Worm (Caenorhabditis elegans) whole organism, young adult: ENCODE data around the gene ZC155.2.

Experiments used
- B0336.3 ChIP-seq: fragments of 200-800 bp; sonication (Bioruptor generic); IDR thresholded peaks from 2 replicates; pipeline ENCODE4 v1.3.6; 2022; ENCODE audit warnings: missing genetic modification characterization, missing compliant biosample characterization
- F10E7.11 ChIP-seq: sonication (generic microtip); optimal IDR thresholded peaks from 2 replicates; lab custom pipeline; 2017; ENCODE audit warnings: mild to moderate bottlenecking, missing genetic modification characterization, moderate library complexity, missing compliant biosample characterization
- F33H1.4 ChIP-seq: fragments of 200-800 bp; sonication (Bioruptor generic); IDR thresholded peaks from 2 replicates; pipeline ENCODE4 v1.3.6; 2022; ENCODE audit warnings: missing genetic modification reagents, missing genetic modification characterization, missing compliant biosample characterization
- F37B4.10 ChIP-seq: fragments of 200-800 bp; sonication (Bioruptor generic); IDR thresholded peaks from 2 replicates; pipeline ENCODE4 v1.3.6; 2022; ENCODE audit warnings: missing genetic modification characterization, missing compliant biosample characterization
- F39B2.1 ChIP-seq: fragments of 200-800 bp; sonication (Bioruptor generic); IDR thresholded peaks from 2 replicates; pipeline ENCODE4 v1.3.6; 2022; ENCODE audit warnings: missing genetic modification reagents, missing genetic modification characterization, missing compliant biosample characterization
- F52B5.7 ChIP-seq: sonication (generic microtip); optimal IDR thresholded peaks from 2 replicates; lab custom pipeline; 2016; ENCODE audit warnings: mild to moderate bottlenecking, missing genetic modification characterization, missing compliant biosample characterization
- F55B11.4 ChIP-seq: sonication (generic microtip); optimal IDR thresholded peaks from 2 replicates; lab custom pipeline; 2016; ENCODE audit warnings: missing compliant biosample characterization, missing genetic modification characterization, borderline replicate concordance; ENCODE audit not compliant: insufficient read depth
- F57C9.4 ChIP-seq: sonication (generic microtip); optimal IDR thresholded peaks from 2 replicates; lab custom pipeline; 2017; ENCODE audit warnings: mild to moderate bottlenecking, missing genetic modification characterization, missing compliant biosample characterization
- K11D2.4 ChIP-seq: fragments of 200-800 bp; sonication (Bioruptor generic); IDR thresholded peaks from 2 replicates; pipeline ENCODE4 v1.3.6; 2022; ENCODE audit warnings: missing genetic modification reagents, missing genetic modification characterization, missing compliant biosample characterization
- Y53G8AR.9 ChIP-seq: fragments of 200-800 bp; sonication (Bioruptor generic); conservative IDR thresholded peaks from 2 replicates; pipeline ENCODE4 v1.3.6; 2022; ENCODE audit warnings: missing genetic modification reagents, missing genetic modification characterization, missing compliant biosample characterization
- Y95B8A.8 ChIP-seq: fragments of 200-800 bp; sonication (Bioruptor generic); IDR thresholded peaks from 2 replicates; pipeline ENCODE4 v1.3.6; 2022; ENCODE audit warnings: missing genetic modification reagents, missing genetic modification characterization, missing compliant biosample characterization
- akir-1 ChIP-seq: fragments of 200-800 bp; sonication (Bioruptor generic); optimal IDR thresholded peaks from 2 replicates; lab custom pipeline; 2018; ENCODE audit warnings: mild to moderate bottlenecking, missing genetic modification characterization, moderate library complexity, missing compliant biosample characterization
- aptf-3 ChIP-seq: fragments of 200-800 bp; sonication (Bioruptor generic); IDR thresholded peaks from 2 replicates; pipeline ENCODE4 v1.3.6; 2022; ENCODE audit warnings: missing genetic modification characterization, missing compliant biosample characterization
- attf-3 ChIP-seq: fragments of 200-800 bp; sonication (Bioruptor generic); conservative IDR thresholded peaks from 2 replicates; pipeline ENCODE4 v1.3.6; 2022; ENCODE audit warnings: missing genetic modification reagents, missing genetic modification characterization, missing compliant biosample characterization
- attf-6 ChIP-seq: fragments of 200-800 bp; sonication (Bioruptor generic); IDR thresholded peaks from 2 replicates; pipeline ENCODE4 v1.3.6; 2022; ENCODE audit warnings: missing genetic modification reagents, missing genetic modification characterization, missing compliant biosample characterization
- cebp-1 ChIP-seq, 2 experiments: fragments of 200-800 bp in 1 of 2; sonication (Bioruptor generic) in 1 of 2; sonication (generic microtip) in 1 of 2; IDR thresholded peaks in 1 of 2; optimal IDR thresholded peaks in 1 of 2; 2 replicates each; pipeline versions ENCODE4 v1.3.6 to Lab custom; 2017 to 2022; ENCODE audit warnings: missing compliant biosample characterization in 2 of 2, missing genetic modification characterization in 2 of 2, mild to moderate bottlenecking in 1 of 2, missing genetic modification reagents in 1 of 2, moderate library complexity in 1 of 2
- ceh-40 ChIP-seq: fragments of 200-800 bp; sonication (Bioruptor generic); IDR thresholded peaks from 2 replicates; pipeline ENCODE4 v1.3.6; 2022; ENCODE audit warnings: missing genetic modification characterization, missing compliant biosample characterization
- dpff-1 ChIP-seq: sonication (generic microtip); optimal IDR thresholded peaks from 2 replicates; lab custom pipeline; 2017; ENCODE audit warnings: mild to moderate bottlenecking, missing genetic modification characterization, missing compliant biosample characterization
- egl-18 ChIP-seq: fragments of 200-800 bp; sonication (Bioruptor generic); IDR thresholded peaks from 2 replicates; pipeline ENCODE4 v1.3.6; 2022; ENCODE audit warnings: missing genetic modification reagents, missing genetic modification characterization, missing compliant biosample characterization
- hmg-1.2 ChIP-seq: fragments of 200-800 bp; sonication (Bioruptor generic); IDR thresholded peaks from 2 replicates; pipeline ENCODE4 v1.3.6; 2022; ENCODE audit warnings: missing genetic modification reagents, missing genetic modification characterization, missing compliant biosample characterization
- hrde-1 ChIP-seq: sonication (generic microtip); optimal IDR thresholded peaks from 2 replicates; lab custom pipeline; 2016; ENCODE audit warnings: missing genetic modification characterization, mild to moderate bottlenecking, missing compliant biosample characterization, moderate library complexity, missing genotype, missing genetic modification reagents, borderline replicate concordance
- hsf-1 ChIP-seq: fragments of 200-800 bp; sonication (Bioruptor generic); IDR thresholded peaks from 2 replicates; pipeline ENCODE4 v1.3.6; 2022; ENCODE audit warnings: missing genetic modification reagents, missing genetic modification characterization, missing compliant biosample characterization
- let-526 ChIP-seq: fragments of 200-800 bp; sonication (Bioruptor generic); IDR thresholded peaks from 2 replicates; pipeline ENCODE4 v1.3.6; 2022; ENCODE audit warnings: missing genetic modification reagents, missing genetic modification characterization, missing compliant biosample characterization
- let-607 ChIP-seq, 2 experiments: fragments of 200-800 bp in 1 of 2; sonication (Bioruptor generic) in 1 of 2; sonication (generic microtip) in 1 of 2; optimal IDR thresholded peaks; 2 replicates each; lab custom pipeline; 2016 to 2018; ENCODE audit warnings: mild to moderate bottlenecking in 2 of 2, missing compliant biosample characterization in 2 of 2, missing genetic modification characterization in 2 of 2, moderate library complexity in 2 of 2, missing genotype in 1 of 2
- lin-26 ChIP-seq: fragments of 200-800 bp; sonication (Bioruptor generic); IDR thresholded peaks from 2 replicates; pipeline ENCODE4 v1.3.6; 2022; ENCODE audit warnings: missing genetic modification reagents, missing genetic modification characterization, missing compliant biosample characterization
- lin-54 ChIP-seq: fragments of 200-800 bp; sonication (Bioruptor generic); optimal IDR thresholded peaks from 2 replicates; lab custom pipeline; 2018; ENCODE audit warnings: mild to moderate bottlenecking, missing genetic modification characterization, missing compliant biosample characterization
- lsl-1 ChIP-seq: fragments of 200-800 bp; sonication (Bioruptor generic); optimal IDR thresholded peaks from 2 replicates; lab custom pipeline; 2018; ENCODE audit warnings: mild to moderate bottlenecking, missing genetic modification characterization, moderate library complexity, missing compliant biosample characterization
- lsy-27 ChIP-seq: sonication (generic microtip); optimal IDR thresholded peaks from 2 replicates; lab custom pipeline; 2017; ENCODE audit warnings: missing genetic modification characterization, mild to moderate bottlenecking, missing compliant biosample characterization, antibody characterized with exemption, missing genotype, borderline replicate concordance; ENCODE audit not compliant: insufficient read depth
- madf-3 ChIP-seq: fragments of 200-800 bp; sonication (Bioruptor generic); IDR thresholded peaks from 2 replicates; pipeline ENCODE4 v1.3.6; 2022; ENCODE audit warnings: missing genetic modification reagents, missing genetic modification characterization, missing compliant biosample characterization
- mxl-1 ChIP-seq: sonication (generic microtip); optimal IDR thresholded peaks from 2 replicates; lab custom pipeline; 2016; ENCODE audit warnings: missing genetic modification characterization, missing compliant biosample characterization
- nfyb-1 ChIP-seq: fragments of 200-800 bp; sonication (Bioruptor generic); IDR thresholded peaks from 2 replicates; pipeline ENCODE4 v1.3.6; 2022; ENCODE audit warnings: missing genetic modification reagents, missing genetic modification characterization, missing compliant biosample characterization
- nhr-179 ChIP-seq: sonication (generic microtip); optimal IDR thresholded peaks from 2 replicates; lab custom pipeline; 2016; ENCODE audit warnings: mild to moderate bottlenecking, missing genetic modification characterization, missing compliant biosample characterization
- nhr-80 ChIP-seq: sonication (generic microtip); optimal IDR thresholded peaks from 2 replicates; lab custom pipeline; 2016; ENCODE audit warnings: missing genetic modification characterization, missing compliant biosample characterization
- pha-4 ChIP-seq: fragments of 150-350 bp; sonication (generic microtip); optimal IDR thresholded peaks from 2 replicates; lab custom pipeline; 2014; ENCODE audit warnings: missing biosample characterization, missing genetic modification reagents, missing genetic modification characterization
- snpc-1.1 ChIP-seq: sonication (generic microtip); optimal IDR thresholded peaks from 2 replicates; lab custom pipeline; 2017; ENCODE audit warnings: missing genetic modification characterization, mild to moderate bottlenecking, missing compliant biosample characterization, antibody characterized with exemption, moderate library complexity, missing genotype, missing genetic modification reagents; ENCODE audit not compliant: insufficient read depth
- unc-62 ChIP-seq: fragments of 150-350 bp; optimal IDR thresholded peaks from 2 replicates; lab custom pipeline; 2014; ENCODE audit warnings: missing biosample characterization, missing genetic modification reagents, missing genetic modification characterization
- zim-3 ChIP-seq: sonication (generic microtip); optimal IDR thresholded peaks from 2 replicates; lab custom pipeline; 2017; ENCODE audit warnings: mild to moderate bottlenecking, missing genetic modification characterization, moderate library complexity, missing compliant biosample characterization
- ztf-28 ChIP-seq: fragments of 200-800 bp; sonication (Bioruptor generic); IDR thresholded peaks from 2 replicates; pipeline ENCODE4 v1.3.6; 2022; ENCODE audit warnings: missing genetic modification reagents, missing genetic modification characterization, missing compliant biosample characterization

Gene ZC155.2

ce11 chrIII:5196298-5197045 is 22.3 kb upstream of the ZC155.2 start (continued):
- TF ChIP-seq lin-26 (GFP tag; lab: Robert Waterston, UW) (peak; percentile 62; the same call in 1 of the 2 replicates), lin-54 (GFP tag; lab: Kevin White, UChicago) (peak; percentile 28), snpc-1.1 (tag; lab: Kevin White, UChicago) (no peak), zim-3 (tag; lab: Kevin White, UChicago) (peak; percentile 11), akir-1 (GFP tag; lab: Kevin White, UChicago) (no peak), F33H1.4 (GFP tag; lab: Robert Waterston, UW) (no peak), hmg-1.2 (GFP tag; lab: Robert Waterston, UW) (peak; percentile 26; the same call in 1 of the 2 replicates), Y95B8A.8 (GFP tag; lab: Robert Waterston, UW) (0 out of 2 replicates have a peak, but pooled peaks have one; percentile 20), F10E7.11 (no peak), let-526 (no peak), madf-3 (0 out of 2 replicates have a peak, but pooled peaks have one; percentile 57), cebp-1 (GFP tag; IDR thresholded peaks at IDR 0.05; lab: Robert Waterston, UW) (0 out of 2 replicates have a peak, but pooled peaks have one; percentile 12), cebp-1 (tag; optimal IDR thresholded peaks at IDR 0.05; lab: Kevin White, UChicago) (peak; percentile 68), dpff-1 (tag; lab: Kevin White, UChicago) (no peak), B0336.3 (GFP tag; lab: Robert Waterston, UW) (peak; percentile 68), aptf-3 (GFP tag; lab: Robert Waterston, UW) (peak; percentile 7; the same call in 1 of the 2 replicates), unc-62 (GFP tag; lab: Kevin White, UChicago) (no peak), pha-4 (no peak), F52B5.7 (tag; lab: Kevin White, UChicago) (peak; percentile 11)

- no peak for TF ChIP-seq akir-1 (GFP tag; lab: Kevin White, UChicago)
- TF ChIP-seq mxl-1: no peak
- no peak for TF ChIP-seq ceh-40 (GFP tag; lab: Robert Waterston, UW)
- TF ChIP-seq F39B2.1 (GFP tag; lab: Robert Waterston, UW): no peak
- no peak for TF ChIP-seq let-607 (tag; optimal IDR thresholded peaks at IDR 0.05; lab: Kevin White, UChicago)
- TF ChIP-seq hsf-1 (GFP tag; lab: Robert Waterston, UW): no peak
- TF ChIP-seq attf-6 (GFP tag; lab: Robert Waterston, UW): peak; percentile 32; the same call in 1 of the 2 replicates
- no peak for TF ChIP-seq nhr-179 (tag; lab: Kevin White, UChicago)
- no peak; the same call in 1 of the 2 replicates for TF ChIP-seq nfyb-1
- TF ChIP-seq egl-18: 0 out of 2 replicates have a peak, but pooled peaks have one; percentile 31
These were observed 19.2 kb upstream of the ZC155.2 start, which contains the start of gene emb-8 for ce11 chrIII:5199577-5199976. Gene emb-8, minus strand, starts transcription at chrIII:5199677.

- no peak for TF ChIP-seq F37B4.10 (GFP tag; lab: Robert Waterston, UW)
- no peak for TF ChIP-seq lsl-1 (GFP tag; lab: Kevin White, UChicago)
- no peak for TF ChIP-seq lsy-27 (tag; lab: Kevin White, UChicago)
- TF ChIP-seq F33H1.4 (GFP tag; lab: Robert Waterston, UW): no peak
- TF ChIP-seq nhr-80 (tag; lab: Kevin White, UChicago): peak; percentile 29
- no peak for TF ChIP-seq K11D2.4 (GFP tag; lab: Robert Waterston, UW)
- TF ChIP-seq nfyb-1: no peak
- TF ChIP-seq Y53G8AR.9 (GFP tag; lab: Robert Waterston, UW): no peak
- TF ChIP-seq attf-3 (GFP tag; lab: Robert Waterston, UW): no peak
- no peak for TF ChIP-seq hsf-1 (GFP tag; lab: Robert Waterston, UW)
- no peak for TF ChIP-seq F57C9.4 (tag; lab: Kevin White, UChicago)
- no peak for TF ChIP-seq ztf-28
- no peak for TF ChIP-seq nhr-179 (tag; lab: Kevin White, UChicago)
- TF ChIP-seq hrde-1: no peak
- TF ChIP-seq F55B11.4: no peak
- TF ChIP-seq lin-54 (GFP tag; lab: Kevin White, UChicago): peak; percentile 1
- no peak for TF ChIP-seq dpff-1 (tag; lab: Kevin White, UChicago)
- TF ChIP-seq pha-4: peak; percentile 22
These were observed 18.4 kb upstream of the ZC155.2 start for ce11 chrIII:5200349-5200748.
